Worm (Caenorhabditis elegans) whole organism, L1 larva: ENCODE measurements around the gene Y53C12A.10.

Experiments used
- Y116A8C.19 ChIP-seq: sonication (generic microtip); optimal IDR thresholded peaks from 2 replicates; lab custom pipeline; 2016; ENCODE audit warnings: missing compliant biosample characterization, missing genetic modification characterization, borderline replicate concordance
- aha-1 ChIP-seq: fragments of 150-350 bp; optimal IDR thresholded peaks from 2 replicates; lab custom pipeline; 2014; ENCODE audit warnings: missing biosample characterization, missing genetic modification characterization
- alr-1 ChIP-seq: fragments of 200-800 bp; sonication (Bioruptor generic); optimal IDR thresholded peaks from 2 replicates; lab custom pipeline; 2018; ENCODE audit warnings: borderline replicate concordance, mild to moderate bottlenecking, missing genetic modification characterization, missing compliant biosample characterization
- aly-2 ChIP-seq: fragments of 150-350 bp; optimal IDR thresholded peaks from 2 replicates; lab custom pipeline; 2014; ENCODE audit warnings: missing biosample characterization, missing genetic modification characterization
- blmp-1 ChIP-seq: fragments of 150-350 bp; optimal IDR thresholded peaks from 2 replicates; lab custom pipeline; 2014; ENCODE audit warnings: missing biosample characterization, missing genetic modification characterization
- ceh-63 ChIP-seq: fragments of 200-800 bp; sonication (Bioruptor generic); optimal IDR thresholded peaks from 2 replicates; lab custom pipeline; 2018; ENCODE audit warnings: mild to moderate bottlenecking, missing genetic modification characterization, missing compliant biosample characterization
- ces-1 ChIP-seq: fragments of 150-350 bp; optimal IDR thresholded peaks from 2 replicates; lab custom pipeline; 2014; ENCODE audit warnings: missing biosample characterization, missing genetic modification reagents, missing genetic modification characterization
- dpl-1 ChIP-seq, 3 experiments: fragments of 150-350 bp in 2 of 3; sonication (generic microtip) in 1 of 3; optimal IDR thresholded peaks; 2 replicates each; lab custom pipeline; 2014 to 2017; ENCODE audit warnings: missing biosample characterization in 3 of 3, missing genetic modification characterization in 3 of 3, missing genetic modification reagents in 3 of 3
- dsc-1 ChIP-seq: sonication (generic microtip); optimal IDR thresholded peaks from 2 replicates; lab custom pipeline; 2016; ENCODE audit warnings: mild to moderate bottlenecking, missing genetic modification characterization, missing compliant biosample characterization
- efl-1 ChIP-seq, 4 experiments: fragments of 150-350 bp; optimal IDR thresholded peaks in 3 of 4; peaks in 1 of 4; 1 replicate in 1 of 4; 2 replicates in 3 of 4; lab custom pipeline; 2014; ENCODE audit warnings: missing biosample characterization in 2 of 4, missing genetic modification characterization in 2 of 4, missing genetic modification reagents in 2 of 4
- efl-3 ChIP-seq: fragments of 200-800 bp; sonication (Bioruptor generic); optimal IDR thresholded peaks from 2 replicates; lab custom pipeline; 2018; ENCODE audit warnings: mild to moderate bottlenecking, missing genetic modification characterization, missing compliant biosample characterization
- egl-13 ChIP-seq: sonication (generic microtip); optimal IDR thresholded peaks from 2 replicates; lab custom pipeline; 2016; ENCODE audit warnings: missing genotype, missing genetic modification reagents, missing genetic modification characterization, missing compliant biosample characterization
- elt-2 ChIP-seq: sonication (generic microtip); optimal IDR thresholded peaks from 2 replicates; lab custom pipeline; 2016; ENCODE audit warnings: missing genetic modification characterization, mild to moderate bottlenecking, inconsistent platforms, missing compliant biosample characterization, missing genetic modification reagents
- elt-3 ChIP-seq, 6 experiments: fragments of 150-350 bp in 1 of 6; sonication (generic microtip); optimal IDR thresholded peaks; 2 replicates each; lab custom pipeline; 2017 to 2018; ENCODE audit warnings: missing biosample characterization in 6 of 6, missing genetic modification characterization in 6 of 6, inconsistent platforms in 1 of 6
- fkh-8 ChIP-seq: sonication (generic microtip); optimal IDR thresholded peaks from 2 replicates; lab custom pipeline; 2016; ENCODE audit warnings: mild to moderate bottlenecking, missing genetic modification characterization, missing compliant biosample characterization
- grh-1 ChIP-seq: fragments of 200-800 bp; sonication (Bioruptor generic); IDR thresholded peaks from 2 replicates; pipeline ENCODE4 v1.3.6; 2022; ENCODE audit warnings: missing genetic modification reagents, missing genetic modification characterization, missing compliant biosample characterization
- hlh-17 ChIP-seq: fragments of 200-800 bp; sonication (Bioruptor generic); optimal IDR thresholded peaks from 2 replicates; lab custom pipeline; 2018; ENCODE audit warnings: missing genetic modification characterization, mild to moderate bottlenecking, missing compliant biosample characterization, moderate library complexity, borderline replicate concordance
- isw-1 ChIP-seq: fragments of 200-800 bp; sonication (Bioruptor generic); IDR thresholded peaks from 2 replicates; pipeline ENCODE4 v1.3.6; 2022; ENCODE audit warnings: missing genetic modification characterization, missing compliant biosample characterization
- lin-13 ChIP-seq: fragments of 150-350 bp; optimal IDR thresholded peaks from 2 replicates; lab custom pipeline; 2014; ENCODE audit warnings: missing biosample characterization, missing genetic modification reagents, missing genetic modification characterization
- lin-14 ChIP-seq: fragments of 200-800 bp; sonication (Bioruptor generic); optimal IDR thresholded peaks from 2 replicates; lab custom pipeline; 2018; ENCODE audit warnings: mild to moderate bottlenecking, missing genetic modification characterization, moderate library complexity, missing compliant biosample characterization
- lin-35 ChIP-seq, 2 experiments: fragments of 150-350 bp; optimal IDR thresholded peaks; 2 replicates each; lab custom pipeline; 2014; ENCODE audit warnings: missing biosample characterization in 2 of 2, missing genetic modification characterization in 2 of 2, missing genetic modification reagents in 2 of 2
- lsy-2 ChIP-seq, 2 experiments: fragments of 150-350 bp; optimal IDR thresholded peaks; 2 replicates each; lab custom pipeline; 2014; ENCODE audit warnings: missing biosample characterization in 2 of 2, missing genetic modification characterization in 2 of 2
- mdl-1 ChIP-seq, 2 experiments: fragments of 150-350 bp; optimal IDR thresholded peaks; 2 replicates each; lab custom pipeline; 2014 to 2017; ENCODE audit warnings: missing biosample characterization in 2 of 2, missing genetic modification characterization in 2 of 2, inconsistent platforms in 1 of 2
- nhr-11 ChIP-seq: fragments of 150-350 bp; optimal IDR thresholded peaks from 2 replicates; lab custom pipeline; 2014; ENCODE audit warnings: missing biosample characterization, missing genetic modification characterization
- nhr-12 ChIP-seq: sonication (generic microtip); optimal IDR thresholded peaks from 2 replicates; lab custom pipeline; 2017; ENCODE audit warnings: missing biosample characterization, missing genetic modification characterization
- nhr-19 ChIP-seq: fragments of 200-800 bp; sonication (Bioruptor generic); conservative IDR thresholded peaks from 2 replicates; pipeline ENCODE4 v1.3.6; 2022; ENCODE audit warnings: missing genetic modification characterization, missing compliant biosample characterization
- nhr-20 ChIP-seq: sonication (generic microtip); optimal IDR thresholded peaks from 2 replicates; lab custom pipeline; 2016; ENCODE audit warnings: mild to moderate bottlenecking, missing genetic modification characterization, missing compliant biosample characterization
- nhr-47 ChIP-seq: sonication (generic microtip); optimal IDR thresholded peaks from 2 replicates; lab custom pipeline; 2016; ENCODE audit warnings: mild to moderate bottlenecking, missing genetic modification characterization, moderate library complexity, missing compliant biosample characterization
- nhr-71 ChIP-seq: sonication (generic microtip); optimal IDR thresholded peaks from 2 replicates; lab custom pipeline; 2016; ENCODE audit warnings: mild to moderate bottlenecking, missing genetic modification characterization, moderate library complexity, missing compliant biosample characterization
- nhr-76 ChIP-seq: sonication (generic microtip); optimal IDR thresholded peaks from 2 replicates; lab custom pipeline; 2017; ENCODE audit warnings: missing biosample characterization, missing genetic modification characterization
- nhr-85 ChIP-seq: sonication (generic microtip); peaks from one replicate; lab custom pipeline; 2016; ENCODE audit warnings: missing genetic modification characterization, inconsistent platforms, missing compliant biosample characterization
- nhr-90 ChIP-seq: sonication (generic microtip); optimal IDR thresholded peaks from 2 replicates; lab custom pipeline; 2016; ENCODE audit warnings: mild to moderate bottlenecking, missing genetic modification characterization, missing compliant biosample characterization; ENCODE audit not compliant: poor library complexity
- skn-1 ChIP-seq: fragments of 150-350 bp; optimal IDR thresholded peaks from 2 replicates; lab custom pipeline; 2014; ENCODE audit warnings: missing biosample characterization, missing genetic modification characterization
- snu-23 ChIP-seq: sonication (generic microtip); optimal IDR thresholded peaks from 2 replicates; lab custom pipeline; 2016; ENCODE audit warnings: missing genetic modification characterization, missing compliant biosample characterization
- sox-4 ChIP-seq: sonication (generic microtip); optimal IDR thresholded peaks from 2 replicates; lab custom pipeline; 2016; ENCODE audit warnings: missing genetic modification characterization, missing compliant biosample characterization
- sptf-1 ChIP-seq: fragments of 150-350 bp; optimal IDR thresholded peaks from 2 replicates; lab custom pipeline; 2014; ENCODE audit warnings: missing biosample characterization, missing genetic modification characterization
- sup-37 ChIP-seq: fragments of 200-800 bp; sonication (Bioruptor generic); optimal IDR thresholded peaks from 2 replicates; lab custom pipeline; 2018; ENCODE audit warnings: mild to moderate bottlenecking, missing genetic modification characterization, missing compliant biosample characterization
- swsn-7 ChIP-seq: sonication (generic microtip); optimal IDR thresholded peaks from 2 replicates; lab custom pipeline; 2016; ENCODE audit warnings: missing genetic modification characterization, missing compliant biosample characterization
- tbx-2 ChIP-seq: sonication (generic microtip); optimal IDR thresholded peaks from 2 replicates; lab custom pipeline; 2016; ENCODE audit warnings: missing genetic modification characterization, missing compliant biosample characterization
- unc-86 ChIP-seq: sonication (generic microtip); optimal IDR thresholded peaks from 2 replicates; lab custom pipeline; 2016; ENCODE audit warnings: missing genetic modification characterization, missing compliant biosample characterization
- xbp-1 ChIP-seq: sonication (generic microtip); optimal IDR thresholded peaks from 2 replicates; lab custom pipeline; 2016; ENCODE audit warnings: missing genetic modification characterization, missing compliant biosample characterization
- zag-1 ChIP-seq: fragments of 150-350 bp; optimal IDR thresholded peaks from 2 replicates; lab custom pipeline; 2014; ENCODE audit warnings: missing biosample characterization, missing genetic modification characterization

The Y53C12A.10 gene

ce11 chrII:9704746-9705145 is at the start of gene Y53C12A.10:
Y53C12A.10 (minus strand) TSS chrII:9704846.
- TF ChIP-seq swsn-7 (tag; lab: Kevin White, UChicago) (no peak), fkh-8 (tag; lab: Kevin White, UChicago) (no peak), sptf-1 (tag; lab: Kevin White, UChicago) (no peak), hlh-17 (GFP tag; lab: Kevin White, UChicago) (no peak), aha-1 (tag; lab: Kevin White, UChicago) (no peak), nhr-90 (tag; lab: Kevin White, UChicago) (no peak), efl-3 (GFP tag; lab: Kevin White, UChicago) (no peak), nhr-12 (tag; lab: Kevin White, UChicago) (no peak)

ce11 chrII:9753730-9754129 is 49.1 kb upstream of the Y53C12A.10 start, which contains the start of gene ZK1321.1:
ZK1321.1 (plus strand) TSS chrII:9754030.
- TF ChIP-seq zag-1 (tag; lab: Kevin White, UChicago) (no peak), nhr-20 (tag; lab: Kevin White, UChicago) (no peak), nhr-11 (tag; lab: Kevin White, UChicago) (no peak), efl-1 (optimal IDR thresholded peaks at IDR 0.05; lab: Kevin White, UChicago) (no peak), efl-1 (GFP tag; optimal IDR thresholded peaks at IDR 0.05 in 1 of 2; lab: Kevin White, UChicago) (peak in 1 of 2 experiments; percentile 13), egl-13 (tag; lab: Kevin White, UChicago) (no peak)

- TF ChIP-seq lin-14 (GFP tag; lab: Kevin White, UChicago) (peak; percentile 49), elt-3 (tag; optimal IDR thresholded peaks at IDR 0.05; lab: Kevin White, UChicago) (peak in 2 of 6 experiments; percentile 61 to 81), nhr-71 (tag; lab: Kevin White, UChicago) (peak; percentile 7), egl-13 (tag; lab: Kevin White, UChicago) (no peak), blmp-1 (tag; lab: Kevin White, UChicago) (peak; percentile 43), nhr-20 (tag; lab: Kevin White, UChicago) (peak; percentile 52)
Measured at ce11 chrII:9753056-9753455, 48.4 kb upstream of the Y53C12A.10 start, which contains the start of gene Y53C12B.7. Y53C12B.7 (minus strand) TSS chrII:9753218.

- TF ChIP-seq elt-3 (tag; optimal IDR thresholded peaks at IDR 0.05; lab: Kevin White, UChicago) (peak in 4 of 6 experiments; percentile 32 to 86 (median 74)), grh-1 (GFP tag; lab: Robert Waterston, UW) (no peak), lin-14 (GFP tag; lab: Kevin White, UChicago) (peak; percentile 65), nhr-19 (GFP tag; lab: Robert Waterston, UW) (peak; percentile 40), nhr-47 (no peak), snu-23 (GFP tag; lab: Kevin White, UChicago) (peak; percentile 46), alr-1 (no peak), nhr-71 (tag; lab: Kevin White, UChicago) (peak; percentile 57), Y116A8C.19 (tag; lab: Kevin White, UChicago) (no peak), nhr-20 (tag; lab: Kevin White, UChicago) (peak; percentile 77), egl-13 (tag; lab: Kevin White, UChicago) (no peak), efl-3 (GFP tag; lab: Kevin White, UChicago) (no peak), blmp-1 (tag; lab: Kevin White, UChicago) (peak; percentile 13), lsy-2 (tag; optimal IDR thresholded peaks at IDR 0.05; lab: Kevin White, UChicago) (peak in 1 of 2 experiments; percentile 23), dsc-1 (tag; lab: Kevin White, UChicago) (no peak), lin-35 (GFP tag; optimal IDR thresholded peaks at IDR 0.05; lab: Kevin White, UChicago) (peak in 1 of 2 experiments; percentile 27), xbp-1 (no peak), nhr-85 (tag; lab: Kevin White, UChicago) (peak; percentile 89), nhr-90 (tag; lab: Kevin White, UChicago) (peak; percentile 42), mdl-1 (tag; optimal IDR thresholded peaks at IDR 0.05; lab: Kevin White, UChicago) (no peak), sox-4 (tag; lab: Kevin White, UChicago) (no peak)
Measured at ce11 chrII:9752278-9752677, 47.6 kb upstream of the Y53C12A.10 start.

- TF ChIP-seq isw-1 (GFP tag; lab: Robert Waterston, UW): peak; percentile 89
- no peak for TF ChIP-seq ces-1 (GFP tag; lab: Kevin White, UChicago)
- peak; percentile 57 for TF ChIP-seq dsc-1 (tag; lab: Kevin White, UChicago)
- TF ChIP-seq nhr-20 (tag; lab: Kevin White, UChicago): peak; percentile 83
- TF ChIP-seq elt-2 (tag; lab: Kevin White, UChicago): peak; percentile 28
- peak; percentile 71 to 81 (median 78) for TF ChIP-seq dpl-1 (GFP tag; optimal IDR thresholded peaks at IDR 0.05; lab: Kevin White, UChicago)
- peak; percentile 65 for TF ChIP-seq aly-2 (tag; lab: Kevin White, UChicago)
- TF ChIP-seq sup-37 (GFP tag; lab: Kevin White, UChicago): no peak
- peak; percentile 80 for TF ChIP-seq xbp-1
- peak; percentile 71 for TF ChIP-seq unc-86 (tag; lab: Kevin White, UChicago)
- peak; percentile 75 for TF ChIP-seq tbx-2 (tag; lab: Kevin White, UChicago)
- TF ChIP-seq zag-1 (tag; lab: Kevin White, UChicago): no peak
- no peak for TF ChIP-seq ceh-63
- peak; percentile 64 for TF ChIP-seq lin-13 (GFP tag; lab: Kevin White, UChicago)
- no peak for TF ChIP-seq nhr-76 (tag; lab: Kevin White, UChicago)
- TF ChIP-seq skn-1: peak; percentile 82
Measured at ce11 chrII:9746069-9746468, 41.4 kb upstream of the Y53C12A.10 start, which contains the start of the genes Y53C12B.1 and nos-3. Y53C12B.1 (minus strand) TSS chrII:9746078. nos-3 (plus strand) TSS chrII:9746316.
